Worm (Caenorhabditis elegans) whole organism, late embryonic: ENCODE results near the gene srp-6.

Experiments
- F13H6.1 ChIP-seq: sonication (generic microtip); optimal IDR thresholded peaks from 2 replicates; lab custom pipeline; 2016; ENCODE audit warnings: missing genetic modification characterization, missing compliant biosample characterization
- Y22D7AL.16 ChIP-seq: sonication (generic microtip); optimal IDR thresholded peaks from 2 replicates; lab custom pipeline; 2016; ENCODE audit warnings: missing genetic modification characterization, missing compliant biosample characterization
- ama-1 ChIP-seq: fragments of 150-350 bp; optimal IDR thresholded peaks from 2 replicates; lab custom pipeline; 2014
- ceh-2 ChIP-seq: sonication (generic microtip); optimal IDR thresholded peaks from 2 replicates; lab custom pipeline; 2016; ENCODE audit warnings: missing genotype, missing genetic modification characterization, missing compliant biosample characterization
- ceh-24 ChIP-seq: sonication (generic microtip); optimal IDR thresholded peaks from 2 replicates; lab custom pipeline; 2016; ENCODE audit warnings: mild to moderate bottlenecking, missing genetic modification characterization, missing compliant biosample characterization
- ceh-34 ChIP-seq: sonication (generic microtip); optimal IDR thresholded peaks from 2 replicates; lab custom pipeline; 2016; ENCODE audit warnings: mild to moderate bottlenecking, missing genetic modification characterization, missing compliant biosample characterization
- che-1 ChIP-seq: sonication (generic microtip); optimal IDR thresholded peaks from 2 replicates; lab custom pipeline; 2016; ENCODE audit warnings: mild to moderate bottlenecking, missing genetic modification characterization, missing compliant biosample characterization
- dve-1 ChIP-seq: sonication (generic microtip); optimal IDR thresholded peaks from 2 replicates; lab custom pipeline; 2017; ENCODE audit warnings: antibody characterized with exemption, mild to moderate bottlenecking, missing genetic modification characterization, missing compliant biosample characterization
- elt-2 ChIP-seq: sonication (generic microtip); optimal IDR thresholded peaks from 2 replicates; lab custom pipeline; 2016; ENCODE audit warnings: missing genetic modification reagents, missing genetic modification characterization, missing compliant biosample characterization
- elt-4 ChIP-seq: sonication (generic microtip); optimal IDR thresholded peaks from 2 replicates; lab custom pipeline; 2016; ENCODE audit warnings: missing genetic modification characterization, missing compliant biosample characterization
- eyg-1 ChIP-seq: sonication (generic microtip); optimal IDR thresholded peaks from 2 replicates; lab custom pipeline; 2016; ENCODE audit warnings: missing genotype, missing genetic modification characterization, missing compliant biosample characterization
- fkh-10 ChIP-seq: fragments of 150-350 bp; optimal IDR thresholded peaks from 2 replicates; lab custom pipeline; 2014; ENCODE audit warnings: missing biosample characterization, missing genetic modification reagents, missing genetic modification characterization
- gmeb-2 ChIP-seq: sonication (generic microtip); optimal IDR thresholded peaks from 2 replicates; lab custom pipeline; 2016; ENCODE audit warnings: missing genetic modification characterization, inconsistent platforms, missing compliant biosample characterization
- hlh-13 ChIP-seq: fragments of 200-800 bp; sonication (Bioruptor generic); optimal IDR thresholded peaks from 2 replicates; lab custom pipeline; 2018; ENCODE audit warnings: mild to moderate bottlenecking, missing genetic modification characterization, missing compliant biosample characterization
- hlh-15 ChIP-seq: sonication (generic microtip); optimal IDR thresholded peaks from 2 replicates; lab custom pipeline; 2016; ENCODE audit warnings: missing genetic modification characterization, missing compliant biosample characterization
- lim-6 ChIP-seq: sonication (generic microtip); optimal IDR thresholded peaks from 2 replicates; lab custom pipeline; 2016; ENCODE audit warnings: missing genetic modification characterization, missing compliant biosample characterization
- lin-11 ChIP-seq: fragments of 200-800 bp; sonication (Bioruptor generic); optimal IDR thresholded peaks from 2 replicates; lab custom pipeline; 2018; ENCODE audit warnings: mild to moderate bottlenecking, missing genetic modification characterization, missing compliant biosample characterization
- mec-3 ChIP-seq: sonication (generic microtip); optimal IDR thresholded peaks from 2 replicates; lab custom pipeline; 2016; ENCODE audit warnings: borderline replicate concordance, missing genetic modification characterization, missing compliant biosample characterization
- nhr-11 ChIP-seq: fragments of 150-350 bp; optimal IDR thresholded peaks from 2 replicates; lab custom pipeline; 2014; ENCODE audit warnings: missing biosample characterization, missing genetic modification characterization
- odd-2 ChIP-seq: sonication (generic microtip); optimal IDR thresholded peaks from 2 replicates; lab custom pipeline; 2017; ENCODE audit warnings: antibody characterized with exemption, mild to moderate bottlenecking, missing genetic modification characterization, missing compliant biosample characterization
- pat-9 ChIP-seq: fragments of 200-800 bp; sonication (Bioruptor generic); optimal IDR thresholded peaks from 2 replicates; lab custom pipeline; 2018; ENCODE audit warnings: mild to moderate bottlenecking, missing genetic modification characterization, moderate library complexity, missing compliant biosample characterization
- pax-1 ChIP-seq: fragments of 150-350 bp; optimal IDR thresholded peaks from 2 replicates; lab custom pipeline; 2014; ENCODE audit warnings: missing biosample characterization, missing genetic modification characterization
- pqm-1 ChIP-seq: sonication (generic microtip); optimal IDR thresholded peaks from 2 replicates; lab custom pipeline; 2016; ENCODE audit warnings: missing genetic modification characterization, missing compliant biosample characterization
- pros-1 ChIP-seq: fragments of 150-350 bp; optimal IDR thresholded peaks from 2 replicates; lab custom pipeline; 2014; ENCODE audit warnings: missing biosample characterization, missing genetic modification reagents, missing genetic modification characterization
- rnt-1 ChIP-seq: sonication (generic microtip); optimal IDR thresholded peaks from 2 replicates; lab custom pipeline; 2016; ENCODE audit warnings: missing genetic modification characterization, missing compliant biosample characterization
- sdc-2 ChIP-seq: sonication (generic microtip); optimal IDR thresholded peaks from 2 replicates; lab custom pipeline; 2016; ENCODE audit warnings: missing genotype, missing genetic modification characterization, missing compliant biosample characterization
- tbx-2 ChIP-seq: sonication (generic microtip); optimal IDR thresholded peaks from 2 replicates; lab custom pipeline; 2016; ENCODE audit warnings: missing genetic modification characterization, missing compliant biosample characterization
- tbx-7 ChIP-seq: sonication (generic microtip); optimal IDR thresholded peaks from 2 replicates; lab custom pipeline; 2016; ENCODE audit warnings: missing genotype, missing genetic modification characterization, missing compliant biosample characterization
- unc-55 ChIP-seq: sonication (generic microtip); optimal IDR thresholded peaks from 2 replicates; lab custom pipeline; 2017; ENCODE audit warnings: missing biosample characterization, missing genetic modification reagents, missing genetic modification characterization
- zip-5 ChIP-seq: sonication (generic microtip); optimal IDR thresholded peaks from 2 replicates; lab custom pipeline; 2016; ENCODE audit warnings: missing genetic modification characterization, missing compliant biosample characterization
- ztf-16 ChIP-seq: sonication (generic microtip); optimal IDR thresholded peaks from 2 replicates; lab custom pipeline; 2017; ENCODE audit warnings: missing genetic modification characterization, missing compliant biosample characterization

Gene srp-6

ce11 chrV:7364059-7364458 lies 21.8 kb downstream of the srp-6 start, which contains the start of gene cyp-35A2:
TSS of gene cyp-35A2 (minus strand) at chrV:7364182.
- TF ChIP-seq pat-9 (no peak), elt-2 (peak; percentile 64)

ce11 chrV:7361673-7362072 lies 24.2 kb downstream of the srp-6 start, which contains the start of gene cyp-35A1:
TSS of gene cyp-35A1 (minus strand) at chrV:7361773.
- TF ChIP-seq hlh-15 (tag; lab: Kevin White, UChicago): no peak
- no peak for TF ChIP-seq zip-5
- no peak for TF ChIP-seq ama-1 (lab: Kevin White, UChicago)
- no peak for TF ChIP-seq hlh-13
- no peak for TF ChIP-seq odd-2
- no peak for TF ChIP-seq che-1 (tag; lab: Kevin White, UChicago)
- no peak for TF ChIP-seq unc-55
- TF ChIP-seq elt-4: no peak
- no peak for TF ChIP-seq ceh-34 (tag; lab: Kevin White, UChicago)
- TF ChIP-seq pros-1: no peak
- no peak for TF ChIP-seq dve-1 (tag; lab: Kevin White, UChicago)
- TF ChIP-seq tbx-7: no peak
- TF ChIP-seq, all 69 proteins: peak for 0

- TF ChIP-seq pqm-1 (tag; lab: Kevin White, UChicago): no peak
- TF ChIP-seq rnt-1 (tag; lab: Kevin White, UChicago): no peak
- no peak for TF ChIP-seq ceh-2 (tag; lab: Kevin White, UChicago)
- TF ChIP-seq pros-1: no peak
- no peak for TF ChIP-seq pax-1 (tag; lab: Kevin White, UChicago)
- TF ChIP-seq Y22D7AL.16: no peak
- no peak for TF ChIP-seq elt-2
- no peak for TF ChIP-seq mec-3
- no peak for TF ChIP-seq ztf-16 (tag; lab: Kevin White, UChicago)
- TF ChIP-seq F13H6.1 (tag; lab: Kevin White, UChicago): no peak
- no peak for TF ChIP-seq ceh-24 (tag; lab: Kevin White, UChicago)
- TF ChIP-seq sdc-2 (tag; lab: Kevin White, UChicago): no peak
- no peak for TF ChIP-seq ceh-34 (tag; lab: Kevin White, UChicago)
- no peak for TF ChIP-seq dve-1 (tag; lab: Kevin White, UChicago)
- no peak for TF ChIP-seq tbx-2
- TF ChIP-seq lim-6 (tag; lab: Kevin White, UChicago): no peak
- no peak for TF ChIP-seq fkh-10 (GFP tag; lab: Kevin White, UChicago)
Measured at ce11 chrV:7357132-7357531, 28.8 kb downstream of the srp-6 start, which contains the start of gene C03G6.6. TSS of gene C03G6.6 (plus strand) at chrV:7357432.

ce11 chrV:7356684-7357083 lies 29.2 kb downstream of the srp-6 start, which contains the start of gene C03G6.21:
TSS of gene C03G6.21 (minus strand) at chrV:7356784.
- TF ChIP-seq gmeb-2 (tag; lab: Kevin White, UChicago): no peak

- TF ChIP-seq lin-11 (tag; lab: Kevin White, UChicago): no peak
- no peak for TF ChIP-seq eyg-1 (tag; lab: Kevin White, UChicago)
Measured at ce11 chrV:7355464-7355863, 30.4 kb downstream of the srp-6 start, which contains the start of gene tag-293. TSS of gene tag-293 (minus strand) at chrV:7355564.

ce11 chrV:7353602-7354001 lies 32.3 kb downstream of the srp-6 start:
- TF ChIP-seq nhr-11 (tag; lab: Kevin White, UChicago) (no peak), zip-5 (no peak), lim-6 (tag; lab: Kevin White, UChicago) (no peak), ama-1 (lab: Kevin White, UChicago) (no peak), hlh-15 (tag; lab: Kevin White, UChicago) (no peak)
